Fruit fly (Drosophila melanogaster) whole organism, embryonic: ENCODE data around the gene CaMKI.

ENCODE experiments used
- Atf3 ChIP-seq: fragments of 200-800 bp; sonication (Bioruptor generic); optimal IDR thresholded peaks from 3 replicates; lab custom pipeline; 2016; ENCODE audit warnings: missing biosample characterization, missing genetic modification characterization
- B-H2 ChIP-seq: fragments of 200-800 bp; sonication (Bioruptor generic); optimal IDR thresholded peaks from 2 replicates; lab custom pipeline; 2018; ENCODE audit warnings: missing biosample characterization, mild to moderate bottlenecking, missing genetic modification characterization
- Blimp-1 ChIP-seq: fragments of 200-800 bp; sonication (Bioruptor generic); optimal IDR thresholded peaks from 3 replicates; lab custom pipeline; 2018; ENCODE audit warnings: missing biosample characterization, missing genetic modification characterization, mild to moderate bottlenecking, moderate library complexity, missing genetic modification reagents
- CG1024 ChIP-seq: fragments of 200-800 bp; sonication (Bioruptor generic); IDR thresholded peaks from 2 replicates; pipeline ENCODE4 v1.3.6; 2022; ENCODE audit warnings: missing biosample characterization, missing genetic modification characterization
- CG10366 ChIP-seq: fragments of 200-800 bp; sonication (Bioruptor generic); IDR thresholded peaks from 2 replicates; pipeline ENCODE4 v1.3.6; 2022; ENCODE audit warnings: missing biosample characterization, missing genetic modification characterization
- CG10431 ChIP-seq: fragments of 200-800 bp; sonication (Bioruptor generic); optimal IDR thresholded peaks from 3 replicates; lab custom pipeline; 2018; ENCODE audit warnings: missing biosample characterization, mild to moderate bottlenecking, missing genetic modification characterization
- CG12659 ChIP-seq: fragments of 200-800 bp; sonication (Bioruptor generic); optimal IDR thresholded peaks from 3 replicates; lab custom pipeline; 2017; ENCODE audit warnings: mild to moderate bottlenecking, missing biosample characterization, missing genetic modification reagents, missing genetic modification characterization
- CG14667 ChIP-seq: fragments of 200-800 bp; sonication (Bioruptor generic); IDR thresholded peaks from 2 replicates; pipeline ENCODE4 v1.3.6; 2022; ENCODE audit warnings: missing biosample characterization, missing genetic modification characterization
- CG15073 ChIP-seq: fragments of 200-800 bp; sonication (Bioruptor generic); optimal IDR thresholded peaks from 2 replicates; lab custom pipeline; 2016; ENCODE audit warnings: missing biosample characterization, missing genetic modification characterization
- CG1529 ChIP-seq: fragments of 200-800 bp; sonication (Bioruptor generic); optimal IDR thresholded peaks from 3 replicates; lab custom pipeline; 2018; ENCODE audit warnings: missing biosample characterization, missing genetic modification characterization
- CG15479 ChIP-seq: fragments of 200-800 bp; sonication (Bioruptor generic); optimal IDR thresholded peaks from 3 replicates; lab custom pipeline; 2019; ENCODE audit warnings: missing biosample characterization, mild to moderate bottlenecking, missing genetic modification characterization, moderate library complexity
- CG17385 ChIP-seq: fragments of 200-800 bp; sonication (Bioruptor generic); optimal IDR thresholded peaks from 3 replicates; lab custom pipeline; 2018; ENCODE audit warnings: missing biosample characterization, mild to moderate bottlenecking, missing genetic modification characterization
- CG17612 ChIP-seq: fragments of 200-800 bp; sonication (Bioruptor generic); IDR thresholded peaks from 2 replicates; pipeline ENCODE4 v1.3.6; 2022; ENCODE audit warnings: missing biosample characterization, missing genetic modification characterization
- CG18599 ChIP-seq: fragments of 200-800 bp; sonication (Bioruptor generic); optimal IDR thresholded peaks from 3 replicates; lab custom pipeline; 2017; ENCODE audit warnings: missing biosample characterization, missing genetic modification characterization, mild to moderate bottlenecking, moderate library complexity, missing genetic modification reagents
- CG2116 ChIP-seq: fragments of 200-800 bp; sonication (Bioruptor generic); optimal IDR thresholded peaks from 3 replicates; lab custom pipeline; 2018; ENCODE audit warnings: missing biosample characterization, mild to moderate bottlenecking, missing genetic modification characterization
- CG2199 ChIP-seq: fragments of 200-800 bp; sonication (Bioruptor generic); IDR thresholded peaks from 3 replicates; pipeline ENCODE4 v1.3.6; 2022; ENCODE audit warnings: missing biosample characterization, missing genetic modification characterization
- CG2712 ChIP-seq: fragments of 200-800 bp; optimal IDR thresholded peaks from 3 replicates; lab custom pipeline; 2019; ENCODE audit warnings: missing biosample characterization, mild to moderate bottlenecking, missing genetic modification characterization, moderate library complexity
- CG30431 ChIP-seq: fragments of 200-800 bp; sonication (Bioruptor generic); optimal IDR thresholded peaks from 2 replicates; lab custom pipeline; 2017; ENCODE audit warnings: missing biosample characterization, missing genetic modification characterization
- CG33557 ChIP-seq: fragments of 200-800 bp; sonication (Bioruptor generic); optimal IDR thresholded peaks from 2 replicates; lab custom pipeline; 2019; ENCODE audit warnings: missing biosample characterization, mild to moderate bottlenecking, missing genetic modification characterization, moderate library complexity
- CG3407 ChIP-seq: fragments of 200-800 bp; sonication (Bioruptor generic); optimal IDR thresholded peaks from 2 replicates; lab custom pipeline; 2018; ENCODE audit warnings: missing biosample characterization, mild to moderate bottlenecking, missing genetic modification characterization
- CG4617 ChIP-seq: fragments of 200-800 bp; sonication (Bioruptor generic); optimal IDR thresholded peaks from 3 replicates; lab custom pipeline; 2016; ENCODE audit warnings: missing biosample characterization, missing genetic modification characterization, borderline replicate concordance
- CG4707 ChIP-seq: fragments of 200-800 bp; sonication (Bioruptor generic); optimal IDR thresholded peaks from 2 replicates; lab custom pipeline; 2018; ENCODE audit warnings: missing biosample characterization, mild to moderate bottlenecking, missing genetic modification characterization, moderate library complexity
- CG6254 ChIP-seq: fragments of 200-800 bp; sonication (Bioruptor generic); optimal IDR thresholded peaks from 3 replicates; lab custom pipeline; 2017; ENCODE audit warnings: mild to moderate bottlenecking, missing biosample characterization, missing genetic modification reagents, missing genetic modification characterization
- CG6765 ChIP-seq: fragments of 200-800 bp; sonication (Bioruptor generic); optimal IDR thresholded peaks from 3 replicates; lab custom pipeline; 2017; ENCODE audit warnings: missing biosample characterization, mild to moderate bottlenecking, missing genetic modification characterization
- CG9437 ChIP-seq: fragments of 200-800 bp; sonication (Bioruptor generic); optimal IDR thresholded peaks from 2 replicates; lab custom pipeline; 2018; ENCODE audit warnings: missing biosample characterization, mild to moderate bottlenecking, missing genetic modification characterization
- Hmx ChIP-seq: fragments of 200-800 bp; sonication (Bioruptor generic); optimal IDR thresholded peaks from 2 replicates; lab custom pipeline; 2016; ENCODE audit warnings: missing biosample characterization, missing genetic modification characterization
- Hr39 ChIP-seq: fragments of >200 bp; optimal IDR thresholded peaks from 2 replicates; lab custom pipeline; 2017
- Meics ChIP-seq: fragments of 200-800 bp; sonication (Bioruptor generic); optimal IDR thresholded peaks from 2 replicates; lab custom pipeline; 2017; ENCODE audit warnings: missing biosample characterization, mild to moderate bottlenecking, missing genetic modification characterization
- NC2α ChIP-seq: fragments of 200-800 bp; sonication (Bioruptor generic); optimal IDR thresholded peaks from 2 replicates; lab custom pipeline; 2016; ENCODE audit warnings: missing biosample characterization, missing genetic modification characterization
- NC2β ChIP-seq: fragments of 200-800 bp; sonication (Bioruptor generic); optimal IDR thresholded peaks from 2 replicates; lab custom pipeline; 2016; ENCODE audit warnings: missing biosample characterization, missing genetic modification characterization
- Pdp1 ChIP-seq, 2 experiments: fragments of 200-800 bp; sonication (Bioruptor generic); optimal IDR thresholded peaks; 3 replicates each; lab custom pipeline; 2016; ENCODE audit warnings: missing biosample characterization in 2 of 2, missing genetic modification characterization in 2 of 2, mild to moderate bottlenecking in 1 of 2, moderate library complexity in 1 of 2
- Sox100B ChIP-seq: fragments of 200-800 bp; sonication (Bioruptor generic); optimal IDR thresholded peaks from 3 replicates; lab custom pipeline; 2018; ENCODE audit warnings: missing biosample characterization, mild to moderate bottlenecking, missing genetic modification characterization
- TFAM ChIP-seq: fragments of 200-800 bp; sonication (Bioruptor generic); optimal IDR thresholded peaks from 2 replicates; lab custom pipeline; 2017; ENCODE audit warnings: missing biosample characterization, missing genetic modification characterization, inconsistent platforms
- crol ChIP-seq: fragments of 200-800 bp; sonication (Bioruptor generic); IDR thresholded peaks from 2 replicates; pipeline ENCODE4 v1.3.6; 2022; ENCODE audit warnings: missing biosample characterization, missing genetic modification characterization
- cwo ChIP-seq: fragments of 200-800 bp; sonication (Bioruptor generic); optimal IDR thresholded peaks from 3 replicates; lab custom pipeline; 2017; ENCODE audit warnings: missing biosample characterization, missing genetic modification characterization, mild to moderate bottlenecking, moderate library complexity, missing genetic modification reagents
- emc ChIP-seq: fragments of 200-800 bp; sonication (Bioruptor generic); optimal IDR thresholded peaks from 2 replicates; lab custom pipeline; 2016; ENCODE audit warnings: missing biosample characterization, missing genetic modification characterization
- en ChIP-seq: fragments of 200-800 bp; sonication (Bioruptor generic); optimal IDR thresholded peaks from 2 replicates; lab custom pipeline; 2016; ENCODE audit warnings: missing biosample characterization, missing genetic modification characterization
- hbn ChIP-seq: fragments of 200-800 bp; sonication (Bioruptor generic); IDR thresholded peaks from 2 replicates; pipeline ENCODE4 v1.3.6; 2022; ENCODE audit warnings: missing biosample characterization, missing genetic modification characterization; ENCODE audit not compliant: partially characterized antibody
- insv ChIP-seq, 2 experiments: fragments of 200-800 bp; sonication (Bioruptor generic); optimal IDR thresholded peaks; 3 replicates each; lab custom pipeline; 2016 to 2018; ENCODE audit warnings: missing biosample characterization in 2 of 2, missing genetic modification characterization in 2 of 2
- klu ChIP-seq: fragments of 200-800 bp; sonication (Bioruptor generic); IDR thresholded peaks from 2 replicates; pipeline ENCODE4 v1.3.6; 2022; ENCODE audit warnings: missing biosample characterization, missing genetic modification characterization
- kni ChIP-seq: fragments of 200-800 bp; sonication (Bioruptor generic); optimal IDR thresholded peaks from 3 replicates; lab custom pipeline; 2017; ENCODE audit warnings: mild to moderate bottlenecking, missing biosample characterization, missing genetic modification reagents, missing genetic modification characterization
- lilli ChIP-seq: fragments of 200-800 bp; sonication (Bioruptor generic); optimal IDR thresholded peaks from 3 replicates; lab custom pipeline; 2016; ENCODE audit warnings: missing biosample characterization, missing genetic modification characterization
- luna ChIP-seq: fragments of 200-800 bp; sonication (Bioruptor generic); optimal IDR thresholded peaks from 2 replicates; lab custom pipeline; 2016; ENCODE audit warnings: missing biosample characterization, missing genetic modification characterization
- nom ChIP-seq: fragments of 200-800 bp; sonication (Bioruptor generic); optimal IDR thresholded peaks from 2 replicates; lab custom pipeline; 2017; ENCODE audit warnings: missing biosample characterization, missing genetic modification characterization, mild to moderate bottlenecking, moderate library complexity, missing genetic modification reagents
- prd ChIP-seq, 3 experiments: fragments of >200 bp in 2 of 3; fragments of 200-800 bp in 1 of 3; sonication (Bioruptor generic) in 1 of 3; optimal IDR thresholded peaks in 2 of 3; IDR thresholded peaks in 1 of 3; 2 replicates in 2 of 3; 3 replicates in 1 of 3; pipeline versions ENCODE4 v1.3.6 to Lab custom; 2017 to 2022; ENCODE audit warnings: missing biosample characterization in 1 of 3, missing genetic modification characterization in 1 of 3
- sd ChIP-seq: fragments of 200-800 bp; sonication (Bioruptor generic); optimal IDR thresholded peaks from 3 replicates; lab custom pipeline; 2018; ENCODE audit warnings: missing biosample characterization, mild to moderate bottlenecking, missing genetic modification characterization, moderate library complexity
- sqz ChIP-seq: fragments of 200-800 bp; sonication (Bioruptor generic); optimal IDR thresholded peaks from 3 replicates; lab custom pipeline; 2018; ENCODE audit warnings: missing biosample characterization, mild to moderate bottlenecking, missing genetic modification characterization
- tap ChIP-seq: fragments of 200-800 bp; optimal IDR thresholded peaks from 3 replicates; lab custom pipeline; 2019; ENCODE audit warnings: missing biosample characterization, mild to moderate bottlenecking, missing genetic modification characterization, moderate library complexity

Gene CaMKI

dm6 chr4:445931-446526 is 725 bp downstream of the CaMKI start (continued):
- TF ChIP-seq CG30431 (GFP tag; lab: Kevin White, UChicago) = no peak
- TF ChIP-seq Blimp-1 = no peak
- no peak for TF ChIP-seq CG15073 (GFP tag; lab: Kevin White, UChicago)
- peak; percentile 3 for TF ChIP-seq NC2α (GFP tag; lab: Kevin White, UChicago)
- TF ChIP-seq CG12659 (GFP tag; lab: Kevin White, UChicago) = peak; percentile 60
- TF ChIP-seq CG10366 (GFP tag; lab: Robert Waterston, UW) = no peak
- TF ChIP-seq Atf3 (GFP tag; lab: Kevin White, UChicago) = no peak
- no peak for TF ChIP-seq CG33557 (GFP tag; lab: Kevin White, UChicago)
- no peak for TF ChIP-seq Meics
- no peak for TF ChIP-seq insv (GFP tag; optimal IDR thresholded peaks at IDR 0.05; lab: Kevin White, UChicago)
- TF ChIP-seq TFAM (GFP tag; lab: Kevin White, UChicago) = no peak
- TF ChIP-seq CG1024 (GFP tag; lab: Robert Waterston, UW) = peak; percentile 45; the same call in 1 of the 2 replicates
- TF ChIP-seq Pdp1 (GFP tag; optimal IDR thresholded peaks at IDR 0.05; lab: Kevin White, UChicago) = peak in 1 of 2 experiments; percentile 68
- no peak for TF ChIP-seq lilli
- TF ChIP-seq nom (GFP tag; lab: Kevin White, UChicago) = peak; percentile 83
- TF ChIP-seq hbn (GFP tag; lab: Robert Waterston, UW) = no peak
- no peak for TF ChIP-seq crol (GFP tag; lab: Robert Waterston, UW)
- TF ChIP-seq CG14667 (GFP tag; lab: Robert Waterston, UW) = no peak
- TF ChIP-seq luna (GFP tag; lab: Kevin White, UChicago) = no peak
- TF ChIP-seq Hr39 (lab: Kevin White, UChicago) = no peak
- TF ChIP-seq emc = no peak
- TF ChIP-seq cwo = no peak
- TF ChIP-seq CG2712 (tag; lab: Kevin White, UChicago) = no peak
- peak; percentile 45 for TF ChIP-seq CG15479 (GFP tag; lab: Kevin White, UChicago)
- TF ChIP-seq CG17612 (GFP tag; lab: Robert Waterston, UW) = no peak
- TF ChIP-seq Sox100B (GFP tag; lab: Kevin White, UChicago) = peak; percentile 57
- TF ChIP-seq CG1529 = peak; percentile 44
- TF ChIP-seq tap = no peak
- peak; percentile 23 for TF ChIP-seq CG2116 (GFP tag; lab: Kevin White, UChicago)
- TF ChIP-seq klu = no peak
- peak; percentile 81 for TF ChIP-seq CG10431 (GFP tag; lab: Kevin White, UChicago)
- 0 out of 3 replicates have a peak, but pooled peaks have one; percentile 70 for TF ChIP-seq CG2199
- peak; percentile 89 for TF ChIP-seq CG6254 (GFP tag; lab: Kevin White, UChicago)
- TF ChIP-seq CG17385 (GFP tag; lab: Kevin White, UChicago) = peak; percentile 82
- TF ChIP-seq CG3407 (GFP tag; lab: Kevin White, UChicago) = peak; percentile 38
- TF ChIP-seq CG4617 (GFP tag; lab: Kevin White, UChicago) = peak; percentile 20
- no peak for TF ChIP-seq Hmx (GFP tag; lab: Kevin White, UChicago)
- peak; percentile 94 for TF ChIP-seq B-H2 (GFP tag; lab: Kevin White, UChicago)
- TF ChIP-seq sqz = peak; percentile 80
- peak; percentile 25 for TF ChIP-seq NC2β (GFP tag; lab: Kevin White, UChicago)
- TF ChIP-seq CG6765 (GFP tag; lab: Kevin White, UChicago) = peak; percentile 68
- TF ChIP-seq kni = no peak
- TF ChIP-seq prd (optimal IDR thresholded peaks at IDR 0.05; lab: Kevin White, UChicago) = no peak
- no peak for TF ChIP-seq prd (GFP tag; IDR thresholded peaks at IDR 0.05; lab: Robert Waterston, UW)
- peak; percentile 78 for TF ChIP-seq CG4707 (GFP tag; lab: Kevin White, UChicago)
- TF ChIP-seq CG9437 (GFP tag; lab: Kevin White, UChicago) = no peak
- no peak for TF ChIP-seq CG18599 (GFP tag; lab: Kevin White, UChicago)
- TF ChIP-seq sd (tag; lab: Kevin White, UChicago) = no peak
- no peak for TF ChIP-seq en (GFP tag; lab: Kevin White, UChicago)
